Worm (Caenorhabditis elegans) whole organism, young adult: Measurements from ENCODE around the gene gldi-8.
A peak's percentile ranks its signal among the peaks of the same experiment; 100 is the strongest.

Source experiments
- B0019.2 ChIP-seq: fragments of 200-800 bp; sonication (Bioruptor generic); conservative IDR thresholded peaks from 2 replicates; pipeline ENCODE4 v1.3.6; 2022; ENCODE audit warnings: missing genetic modification reagents, missing genetic modification characterization, missing compliant biosample characterization
- C06A6.2 ChIP-seq: fragments of 200-800 bp; sonication (Bioruptor generic); conservative IDR thresholded peaks from 2 replicates; pipeline ENCODE4 v1.3.6; 2022; ENCODE audit warnings: missing genetic modification characterization, missing compliant biosample characterization
- F22D6.2 ChIP-seq: sonication (generic microtip); optimal IDR thresholded peaks from 2 replicates; lab custom pipeline; 2016; ENCODE audit warnings: mild to moderate bottlenecking, missing genetic modification characterization, missing compliant biosample characterization
- F55B11.4 ChIP-seq: sonication (generic microtip); optimal IDR thresholded peaks from 2 replicates; lab custom pipeline; 2016; ENCODE audit warnings: missing compliant biosample characterization, missing genetic modification characterization, borderline replicate concordance; ENCODE audit not compliant: insufficient read depth
- F57A8.1 ChIP-seq: fragments of 200-800 bp; sonication (Bioruptor generic); optimal IDR thresholded peaks from 2 replicates; lab custom pipeline; 2018; ENCODE audit warnings: mild to moderate bottlenecking, missing genetic modification characterization, moderate library complexity, missing compliant biosample characterization
- K11D2.4 ChIP-seq: fragments of 200-800 bp; sonication (Bioruptor generic); IDR thresholded peaks from 2 replicates; pipeline ENCODE4 v1.3.6; 2022; ENCODE audit warnings: missing genetic modification reagents, missing genetic modification characterization, missing compliant biosample characterization
- K12H6.12 ChIP-seq: fragments of 200-800 bp; sonication (Bioruptor generic); optimal IDR thresholded peaks from 2 replicates; lab custom pipeline; 2018; ENCODE audit warnings: mild to moderate bottlenecking, missing genetic modification characterization, missing compliant biosample characterization
- Y53G8AR.9 ChIP-seq: fragments of 200-800 bp; sonication (Bioruptor generic); conservative IDR thresholded peaks from 2 replicates; pipeline ENCODE4 v1.3.6; 2022; ENCODE audit warnings: missing genetic modification reagents, missing genetic modification characterization, missing compliant biosample characterization
- Y79H2A.3 ChIP-seq: fragments of 200-800 bp; sonication (Bioruptor generic); conservative IDR thresholded peaks from 2 replicates; pipeline ENCODE4 v1.3.6; 2022; ENCODE audit warnings: missing genetic modification reagents, missing genetic modification characterization, missing compliant biosample characterization
- aptf-2 ChIP-seq: fragments of 200-800 bp; sonication (Bioruptor generic); conservative IDR thresholded peaks from 2 replicates; pipeline ENCODE4 v1.3.6; 2022; ENCODE audit warnings: missing genetic modification reagents, missing genetic modification characterization, missing compliant biosample characterization
- aptf-3 ChIP-seq: fragments of 200-800 bp; sonication (Bioruptor generic); IDR thresholded peaks from 2 replicates; pipeline ENCODE4 v1.3.6; 2022; ENCODE audit warnings: missing genetic modification characterization, missing compliant biosample characterization
- attf-5 ChIP-seq: fragments of 200-800 bp; sonication (Bioruptor generic); optimal IDR thresholded peaks from 2 replicates; lab custom pipeline; 2018; ENCODE audit warnings: mild to moderate bottlenecking, missing genetic modification characterization, missing compliant biosample characterization
- attf-6 ChIP-seq: fragments of 200-800 bp; sonication (Bioruptor generic); IDR thresholded peaks from 2 replicates; pipeline ENCODE4 v1.3.6; 2022; ENCODE audit warnings: missing genetic modification reagents, missing genetic modification characterization, missing compliant biosample characterization
- bed-1 ChIP-seq: fragments of 200-800 bp; sonication (Bioruptor generic); IDR thresholded peaks from 2 replicates; pipeline ENCODE4 v1.3.6; 2022; ENCODE audit warnings: missing genetic modification reagents, missing genetic modification characterization, missing compliant biosample characterization
- cebp-1 ChIP-seq, 2 experiments: fragments of 200-800 bp in 1 of 2; sonication (Bioruptor generic) in 1 of 2; sonication (generic microtip) in 1 of 2; IDR thresholded peaks in 1 of 2; optimal IDR thresholded peaks in 1 of 2; 2 replicates each; pipeline versions ENCODE4 v1.3.6 to Lab custom; 2017 to 2022; ENCODE audit warnings: missing compliant biosample characterization in 2 of 2, missing genetic modification characterization in 2 of 2, mild to moderate bottlenecking in 1 of 2, missing genetic modification reagents in 1 of 2, moderate library complexity in 1 of 2
- ceh-27 ChIP-seq: fragments of 200-800 bp; sonication (Bioruptor generic); optimal IDR thresholded peaks from 2 replicates; lab custom pipeline; 2018; ENCODE audit warnings: mild to moderate bottlenecking, missing genetic modification characterization, moderate library complexity, missing compliant biosample characterization
- ceh-91 ChIP-seq: fragments of 200-800 bp; sonication (Bioruptor generic); IDR thresholded peaks from 2 replicates; pipeline ENCODE4 v1.3.6; 2022; ENCODE audit warnings: missing genetic modification reagents, missing genetic modification characterization, missing compliant biosample characterization
- dox-1 ChIP-seq: fragments of 200-800 bp; sonication (Bioruptor generic); IDR thresholded peaks from 2 replicates; pipeline ENCODE4 v1.3.6; 2022; ENCODE audit warnings: missing genetic modification reagents, missing genetic modification characterization, missing compliant biosample characterization
- dpff-1 ChIP-seq: sonication (generic microtip); optimal IDR thresholded peaks from 2 replicates; lab custom pipeline; 2017; ENCODE audit warnings: mild to moderate bottlenecking, missing genetic modification characterization, missing compliant biosample characterization
- dpl-1 ChIP-seq: fragments of 150-350 bp; optimal IDR thresholded peaks from 2 replicates; lab custom pipeline; 2014; ENCODE audit warnings: missing biosample characterization, missing genetic modification reagents, missing genetic modification characterization
- egl-18 ChIP-seq: fragments of 200-800 bp; sonication (Bioruptor generic); IDR thresholded peaks from 2 replicates; pipeline ENCODE4 v1.3.6; 2022; ENCODE audit warnings: missing genetic modification reagents, missing genetic modification characterization, missing compliant biosample characterization
- gei-17 ChIP-seq: fragments of 200-800 bp; sonication (Bioruptor generic); optimal IDR thresholded peaks from 2 replicates; lab custom pipeline; 2018; ENCODE audit warnings: mild to moderate bottlenecking, missing genetic modification characterization, missing compliant biosample characterization
- him-1 ChIP-seq: sonication (generic microtip); optimal IDR thresholded peaks from 2 replicates; lab custom pipeline; 2016; ENCODE audit warnings: missing genotype, missing genetic modification reagents, missing genetic modification characterization, missing compliant biosample characterization
- hlh-26 ChIP-seq: fragments of 200-800 bp; sonication (Bioruptor generic); conservative IDR thresholded peaks from 2 replicates; pipeline ENCODE4 v1.3.6; 2022; ENCODE audit warnings: missing genetic modification reagents, missing genetic modification characterization, missing compliant biosample characterization
- hmg-1.2 ChIP-seq: fragments of 200-800 bp; sonication (Bioruptor generic); IDR thresholded peaks from 2 replicates; pipeline ENCODE4 v1.3.6; 2022; ENCODE audit warnings: missing genetic modification reagents, missing genetic modification characterization, missing compliant biosample characterization
- lag-1 ChIP-seq: fragments of 200-800 bp; sonication (Bioruptor generic); IDR thresholded peaks from 2 replicates; pipeline ENCODE4 v1.3.6; 2022; ENCODE audit warnings: missing genetic modification reagents, missing genetic modification characterization, missing compliant biosample characterization
- lin-40 ChIP-seq: sonication (generic microtip); optimal IDR thresholded peaks from 2 replicates; lab custom pipeline; 2016; ENCODE audit warnings: missing genetic modification characterization, mild to moderate bottlenecking, missing compliant biosample characterization, missing genotype, missing genetic modification reagents
- lsl-1 ChIP-seq: fragments of 200-800 bp; sonication (Bioruptor generic); optimal IDR thresholded peaks from 2 replicates; lab custom pipeline; 2018; ENCODE audit warnings: mild to moderate bottlenecking, missing genetic modification characterization, moderate library complexity, missing compliant biosample characterization
- madf-10 ChIP-seq: sonication (generic microtip); optimal IDR thresholded peaks from 2 replicates; lab custom pipeline; 2016; ENCODE audit warnings: mild to moderate bottlenecking, missing genetic modification characterization, missing compliant biosample characterization
- madf-3 ChIP-seq: fragments of 200-800 bp; sonication (Bioruptor generic); IDR thresholded peaks from 2 replicates; pipeline ENCODE4 v1.3.6; 2022; ENCODE audit warnings: missing genetic modification reagents, missing genetic modification characterization, missing compliant biosample characterization
- madf-8 ChIP-seq: fragments of 200-800 bp; sonication (Bioruptor generic); conservative IDR thresholded peaks from 2 replicates; pipeline ENCODE4 v1.3.6; 2022; ENCODE audit warnings: missing genetic modification reagents, missing genetic modification characterization, missing compliant biosample characterization
- mel-28 ChIP-seq: sonication (generic microtip); optimal IDR thresholded peaks from 2 replicates; lab custom pipeline; 2016; ENCODE audit warnings: borderline replicate concordance, mild to moderate bottlenecking, missing genetic modification characterization, missing compliant biosample characterization
- nfya-1 ChIP-seq: sonication (generic microtip); optimal IDR thresholded peaks from 2 replicates; lab custom pipeline; 2017; ENCODE audit warnings: antibody characterized with exemption, missing compliant biosample characterization, missing genetic modification characterization, borderline replicate concordance; ENCODE audit not compliant: insufficient read depth
- nhr-179 ChIP-seq: sonication (generic microtip); optimal IDR thresholded peaks from 2 replicates; lab custom pipeline; 2016; ENCODE audit warnings: mild to moderate bottlenecking, missing genetic modification characterization, missing compliant biosample characterization
- nhr-80 ChIP-seq: sonication (generic microtip); optimal IDR thresholded peaks from 2 replicates; lab custom pipeline; 2016; ENCODE audit warnings: missing genetic modification characterization, missing compliant biosample characterization
- rcor-1 ChIP-seq: fragments of 200-800 bp; sonication (Bioruptor generic); IDR thresholded peaks from 2 replicates; pipeline ENCODE4 v1.3.6; 2022; ENCODE audit warnings: missing genetic modification reagents, missing genetic modification characterization, missing compliant biosample characterization
- repo-1 ChIP-seq: sonication (generic microtip); optimal IDR thresholded peaks from 2 replicates; lab custom pipeline; 2017; ENCODE audit warnings: mild to moderate bottlenecking, missing genetic modification characterization, missing compliant biosample characterization
- sea-2 ChIP-seq: fragments of 200-800 bp; sonication (Bioruptor generic); IDR thresholded peaks from 2 replicates; pipeline ENCODE4 v1.3.6; 2022; ENCODE audit warnings: missing genetic modification characterization, missing compliant biosample characterization
- snpc-1.1 ChIP-seq: sonication (generic microtip); optimal IDR thresholded peaks from 2 replicates; lab custom pipeline; 2017; ENCODE audit warnings: missing genetic modification characterization, mild to moderate bottlenecking, missing compliant biosample characterization, antibody characterized with exemption, moderate library complexity, missing genotype, missing genetic modification reagents; ENCODE audit not compliant: insufficient read depth
- somi-1 ChIP-seq: fragments of 200-800 bp; sonication (Bioruptor generic); optimal IDR thresholded peaks from 2 replicates; lab custom pipeline; 2018; ENCODE audit warnings: mild to moderate bottlenecking, missing genetic modification characterization, missing compliant biosample characterization
- tbp1 ChIP-seq: fragments of 200-800 bp; sonication (Bioruptor generic); optimal IDR thresholded peaks from 2 replicates; lab custom pipeline; 2018; ENCODE audit warnings: mild to moderate bottlenecking, missing genetic modification characterization, missing compliant biosample characterization
- tlf-1 ChIP-seq: fragments of 200-800 bp; sonication (Bioruptor generic); optimal IDR thresholded peaks from 2 replicates; lab custom pipeline; 2018; ENCODE audit warnings: mild to moderate bottlenecking, missing genetic modification characterization, missing compliant biosample characterization
- zfh-2 ChIP-seq: fragments of 200-800 bp; sonication (Bioruptor generic); conservative IDR thresholded peaks from 2 replicates; pipeline ENCODE4 v1.3.6; 2022; ENCODE audit warnings: missing genetic modification reagents, missing genetic modification characterization, missing compliant biosample characterization
- zim-3 ChIP-seq: sonication (generic microtip); optimal IDR thresholded peaks from 2 replicates; lab custom pipeline; 2017; ENCODE audit warnings: mild to moderate bottlenecking, missing genetic modification characterization, moderate library complexity, missing compliant biosample characterization
- ztf-28 ChIP-seq: fragments of 200-800 bp; sonication (Bioruptor generic); IDR thresholded peaks from 2 replicates; pipeline ENCODE4 v1.3.6; 2022; ENCODE audit warnings: missing genetic modification reagents, missing genetic modification characterization, missing compliant biosample characterization
- ztf-6 ChIP-seq: fragments of 200-800 bp; sonication (Bioruptor generic); IDR thresholded peaks from 2 replicates; pipeline ENCODE4 v1.3.6; 2022; ENCODE audit warnings: missing genetic modification reagents, missing genetic modification characterization, missing compliant biosample characterization

Gene gldi-8

ce11 chrIII:12556104-12556503, 43.4 kb downstream of the gldi-8 start (continued):
- no peak for TF ChIP-seq aptf-2
- no peak for TF ChIP-seq zim-3 (tag; lab: Kevin White, UChicago)
- no peak for TF ChIP-seq K11D2.4 (GFP tag; lab: Robert Waterston, UW)
- TF ChIP-seq rcor-1 (GFP tag; lab: Robert Waterston, UW): no peak
- no peak for TF ChIP-seq tbp1 (GFP tag; lab: Kevin White, UChicago)
- TF ChIP-seq egl-18: 0 out of 2 replicates have a peak, but pooled peaks have one; percentile 46
- TF ChIP-seq attf-6 (GFP tag; lab: Robert Waterston, UW): no peak
- TF ChIP-seq dpl-1 (GFP tag; lab: Kevin White, UChicago): no peak
- no peak for TF ChIP-seq C06A6.2 (GFP tag; lab: Robert Waterston, UW)
- no peak for TF ChIP-seq cebp-1 (GFP tag; IDR thresholded peaks at IDR 0.05; lab: Robert Waterston, UW)
- peak; percentile 52 for TF ChIP-seq cebp-1 (tag; optimal IDR thresholded peaks at IDR 0.05; lab: Kevin White, UChicago)
- no peak for TF ChIP-seq repo-1 (tag; lab: Kevin White, UChicago)
- no peak for TF ChIP-seq dpff-1 (tag; lab: Kevin White, UChicago)
- no peak for TF ChIP-seq F22D6.2 (tag; lab: Kevin White, UChicago)
- no peak for TF ChIP-seq madf-3 (GFP tag; lab: Robert Waterston, UW)
- peak; percentile 83; the same call in 1 of the 2 replicates for TF ChIP-seq zfh-2
- peak; percentile 27 for TF ChIP-seq lin-40 (tag; lab: Kevin White, UChicago)
- TF ChIP-seq nfya-1: no peak
- no peak for TF ChIP-seq ztf-6 (GFP tag; lab: Robert Waterston, UW)
- TF ChIP-seq ztf-28: no peak
- TF ChIP-seq snpc-1.1 (tag; lab: Kevin White, UChicago): no peak
- TF ChIP-seq attf-5 (GFP tag; lab: Kevin White, UChicago): peak; percentile 41
- no peak for TF ChIP-seq bed-1 (GFP tag; lab: Robert Waterston, UW)

- TF ChIP-seq lsl-1 (GFP tag; lab: Kevin White, UChicago) (no peak), aptf-3 (GFP tag; lab: Robert Waterston, UW) (no peak), lag-1 (no peak), nhr-179 (tag; lab: Kevin White, UChicago) (no peak), tlf-1 (GFP tag; lab: Kevin White, UChicago) (no peak), sea-2 (GFP tag; lab: Robert Waterston, UW) (no peak), ceh-27 (GFP tag; lab: Kevin White, UChicago) (no peak), F55B11.4 (tag; lab: Kevin White, UChicago) (no peak), madf-10 (no peak), ztf-28 (no peak)
Measured at ce11 chrIII:12551253-12551652, 48.3 kb downstream of the gldi-8 start.

- TF ChIP-seq gei-17 (GFP tag; lab: Kevin White, UChicago) (no peak), B0019.2 (GFP tag; lab: Robert Waterston, UW) (no peak), nhr-80 (peak; percentile 75), Y79H2A.3 (no peak), madf-8 (GFP tag; lab: Robert Waterston, UW) (no peak), mel-28 (tag; lab: Kevin White, UChicago) (no peak), somi-1 (GFP tag; lab: Kevin White, UChicago) (peak; percentile 94), ceh-91 (GFP tag; lab: Robert Waterston, UW) (no peak), Y53G8AR.9 (GFP tag; lab: Robert Waterston, UW) (0 out of 2 replicates have a peak, but pooled peaks have one; percentile 37), F55B11.4 (tag; lab: Kevin White, UChicago) (no peak), him-1 (no peak), hmg-1.2 (peak; percentile 71), K12H6.12 (tag; lab: Kevin White, UChicago) (no peak), ceh-27 (GFP tag; lab: Kevin White, UChicago) (no peak), dox-1 (GFP tag; lab: Robert Waterston, UW) (peak; percentile 81), rcor-1 (GFP tag; lab: Robert Waterston, UW) (0 out of 2 replicates have a peak, but pooled peaks have one; percentile 14), F57A8.1 (GFP tag; lab: Kevin White, UChicago) (no peak), dpff-1 (tag; lab: Kevin White, UChicago) (no peak), hlh-26 (GFP tag; lab: Robert Waterston, UW) (no peak)
Measured at ce11 chrIII:12549657-12550056, 49.9 kb downstream of the gldi-8 start.
